Worm (Caenorhabditis elegans) whole organism, young adult: Measurements from ENCODE around the gene utx-1.

Experiments
- T26A5.8 ChIP-seq: sonication (generic microtip); optimal IDR thresholded peaks from 2 replicates; lab custom pipeline; 2016; ENCODE audit warnings: missing genetic modification characterization, missing compliant biosample characterization
- ceh-58 ChIP-seq: fragments of 200-800 bp; sonication (Bioruptor generic); IDR thresholded peaks from 2 replicates; pipeline ENCODE4 v1.3.6; 2022; ENCODE audit warnings: missing genetic modification characterization, missing compliant biosample characterization
- pbrm-1 ChIP-seq: fragments of 200-800 bp; sonication (Bioruptor generic); IDR thresholded peaks from 2 replicates; pipeline ENCODE4 v1.3.6; 2022; ENCODE audit warnings: missing genetic modification reagents, missing genetic modification characterization, missing compliant biosample characterization

DNA sequence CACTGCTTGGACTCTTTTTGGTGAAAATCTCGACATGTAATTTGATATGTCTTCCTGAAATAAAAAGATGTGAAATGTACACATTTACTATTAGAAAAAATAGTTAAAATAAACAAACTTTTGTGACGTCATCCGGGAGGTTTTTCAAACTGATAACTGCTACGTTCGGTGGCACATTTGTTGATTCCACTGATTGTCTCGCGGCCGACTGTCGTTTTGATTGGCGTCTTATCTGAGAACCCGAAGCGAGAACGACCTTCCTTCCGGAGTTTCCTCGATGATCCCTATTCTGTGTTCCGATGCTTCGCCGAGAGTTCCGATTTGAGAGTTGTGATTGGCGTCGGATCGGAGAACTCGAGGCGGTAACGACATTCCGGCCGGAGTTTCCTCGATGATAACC is 47.2 kb downstream of the utx-1 start:
- no peak for TF ChIP-seq ceh-58 (GFP tag; lab: Robert Waterston, UW)
- no peak for TF ChIP-seq pbrm-1 (GFP tag; lab: Robert Waterston, UW)
- TF ChIP-seq T26A5.8 (tag; lab: Kevin White, UChicago) = no peak
